Worm (Caenorhabditis elegans) whole organism, midembryonic: ENCODE data around the gene hosl-1.

Experiments
- T22C8.4 ChIP-seq: fragments of 200-800 bp; sonication (Bioruptor generic); IDR thresholded peaks from 2 replicates; pipeline ENCODE4 v1.3.6; 2022; ENCODE audit warnings: missing genetic modification characterization, missing compliant biosample characterization
- cog-1 ChIP-seq: sonication (generic microtip); optimal IDR thresholded peaks from 2 replicates; lab custom pipeline; 2016; ENCODE audit warnings: missing genetic modification characterization, missing compliant biosample characterization
- flt-1 ChIP-seq: fragments of 200-800 bp; sonication (Bioruptor generic); IDR thresholded peaks from 2 replicates; pipeline ENCODE4 v1.3.6; 2022; ENCODE audit warnings: missing genetic modification characterization, missing compliant biosample characterization
- klf-2 ChIP-seq: fragments of 200-800 bp; sonication (Bioruptor generic); conservative IDR thresholded peaks from 2 replicates; pipeline ENCODE4 v1.3.6; 2022; ENCODE audit warnings: missing genetic modification reagents, missing genetic modification characterization, missing compliant biosample characterization
- med-1 ChIP-seq: sonication (generic microtip); optimal IDR thresholded peaks from 2 replicates; lab custom pipeline; 2017; ENCODE audit warnings: missing genetic modification characterization, mild to moderate bottlenecking, missing compliant biosample characterization, antibody characterized with exemption, missing genetic modification reagents; ENCODE audit not compliant: insufficient read depth
- ref-1 ChIP-seq: fragments of 200-800 bp; sonication (Bioruptor generic); conservative IDR thresholded peaks from 2 replicates; pipeline ENCODE4 v1.3.6; 2022; ENCODE audit warnings: missing genetic modification reagents, missing genetic modification characterization, missing compliant biosample characterization
- tab-1 ChIP-seq: fragments of 200-800 bp; sonication (Bioruptor generic); IDR thresholded peaks from 2 replicates; pipeline ENCODE4 v1.3.6; 2022; ENCODE audit warnings: missing genetic modification characterization, missing compliant biosample characterization
- ztf-23 ChIP-seq: fragments of 200-800 bp; sonication (Bioruptor generic); IDR thresholded peaks from 2 replicates; pipeline ENCODE4 v1.3.6; 2022; ENCODE audit warnings: missing genetic modification reagents, missing genetic modification characterization, missing compliant biosample characterization
- ztf-29 ChIP-seq: fragments of 200-800 bp; sonication (Bioruptor generic); IDR thresholded peaks from 2 replicates; pipeline ENCODE4 v1.3.6; 2022; ENCODE audit warnings: missing genetic modification reagents, missing genetic modification characterization, missing compliant biosample characterization

ce11 chrX:4620019-4620418 lies 16.9 kb upstream of the hosl-1 start:
- TF ChIP-seq ztf-23 = no peak
- no peak for TF ChIP-seq cog-1 (tag; lab: Kevin White, UChicago)
- no peak for TF ChIP-seq T22C8.4
- TF ChIP-seq med-1 (GFP tag; lab: Kevin White, UChicago) = no peak
- TF ChIP-seq flt-1 = no peak
- TF ChIP-seq klf-2 = no peak
- TF ChIP-seq ztf-29 = no peak
- TF ChIP-seq ref-1 (GFP tag; lab: Robert Waterston, UW) = no peak
- TF ChIP-seq tab-1 (GFP tag; lab: Robert Waterston, UW) = no peak
